Worm (Caenorhabditis elegans): ENCODE data around the gene arl-5.

- TF ChIP-seq pqm-1 (tag; optimal IDR thresholded peaks at IDR 0.05) (no peak), fkh-10 (GFP tag; optimal IDR thresholded peaks at IDR 0.05) (no peak), nhr-23 (tag; optimal IDR thresholded peaks at IDR 0.05) (no peak), nhr-12 (tag; optimal IDR thresholded peaks at IDR 0.05) (no peak), ceh-9 (tag; optimal IDR thresholded peaks at IDR 0.05) (no peak), pha-4 (tag; optimal IDR thresholded peaks at IDR 0.05) (no peak), eor-1 (tag; optimal IDR thresholded peaks at IDR 0.05) (no peak), lin-15B (tag; optimal IDR thresholded peaks at IDR 0.05) (no peak), ztf-11 (tag; optimal IDR thresholded peaks at IDR 0.05) (no peak), aly-2 (tag; optimal IDR thresholded peaks at IDR 0.05) (no peak), sea-2 (GFP tag; optimal IDR thresholded peaks at IDR 0.05) (no peak), unc-62 (GFP tag; optimal IDR thresholded peaks at IDR 0.05) (no peak), egl-5 (tag; optimal IDR thresholded peaks at IDR 0.05) (no peak)
These were observed at the start of gene arl-5 for ce11 chrIII:9822942-9823341.
